Worm (Caenorhabditis elegans): ENCODE results near the gene cdc-48.2.

The cdc-48.2 gene

ce11 chrII:8143278-8143931 is 5.1 kb downstream of the cdc-48.2 start, which contains the start of the genes ints-11 and rpl-10 (continued):
- TF ChIP-seq lsy-2 (tag; optimal IDR thresholded peaks at IDR 0.05) = peak; percentile 89 to 98
- TF ChIP-seq nhr-71 (tag; optimal IDR thresholded peaks at IDR 0.05) = peak; percentile 65
- peak; percentile 31 for TF ChIP-seq isw-1 (GFP tag; IDR thresholded peaks at IDR 0.05)
- TF ChIP-seq tbx-2 (tag; optimal IDR thresholded peaks at IDR 0.05) = peak; percentile 19
- peak in 1 of 6 experiments; percentile 33 for TF ChIP-seq elt-3 (tag; optimal IDR thresholded peaks at IDR 0.05)
- TF ChIP-seq C16A3.4 (tag; optimal IDR thresholded peaks at IDR 0.05) = peak; percentile 59
- TF ChIP-seq pag-3 (tag; optimal IDR thresholded peaks at IDR 0.05; ENCODE audit: borderline replicate concordance, insufficient read depth) = no peak
- peak; percentile 12 for TF ChIP-seq lin-13 (GFP tag; optimal IDR thresholded peaks at IDR 0.05)
- no peak for TF ChIP-seq vab-15 (tag; optimal IDR thresholded peaks at IDR 0.05)
- TF ChIP-seq ces-1 (GFP tag; optimal IDR thresholded peaks at IDR 0.05) = no peak
- no peak for TF ChIP-seq jun-1 (tag; optimal IDR thresholded peaks at IDR 0.05)
- TF ChIP-seq nhr-237 (tag; optimal IDR thresholded peaks at IDR 0.05) = no peak
- TF ChIP-seq mep-1 (tag; optimal IDR thresholded peaks at IDR 0.05) = peak; percentile 72
- TF ChIP-seq nhr-19 (GFP tag; conservative IDR thresholded peaks at IDR 0.05) = 0 out of 2 replicates have a peak, but pooled peaks have one; percentile 23
- TF ChIP-seq mab-9 (GFP tag; IDR thresholded peaks at IDR 0.05) = no peak
- peak; percentile 73 for TF ChIP-seq snu-23 (GFP tag; optimal IDR thresholded peaks at IDR 0.05)
- TF ChIP-seq fkh-4 (tag; optimal IDR thresholded peaks at IDR 0.05; ENCODE audit: borderline replicate concordance) = no peak
- no peak for TF ChIP-seq egl-27 (tag; optimal IDR thresholded peaks at IDR 0.05)
- TF ChIP-seq ceh-90 (tag; optimal IDR thresholded peaks at IDR 0.05) = no peak

- no peak for TF ChIP-seq unc-62 (GFP tag; optimal IDR thresholded peaks at IDR 0.05)
- no peak for TF ChIP-seq efl-1 (optimal IDR thresholded peaks at IDR 0.05)
- peak in 1 of 2 experiments; percentile 75 for TF ChIP-seq efl-1 (GFP tag; optimal IDR thresholded peaks at IDR 0.05 in 1 of 2)
- TF ChIP-seq lsy-2 (tag; optimal IDR thresholded peaks at IDR 0.05) = peak in 1 of 2 experiments; percentile 43
- TF ChIP-seq nhr-19 (GFP tag; conservative IDR thresholded peaks at IDR 0.05) = no peak
- TF ChIP-seq lin-14 (GFP tag; optimal IDR thresholded peaks at IDR 0.05) = no peak
Measured at ce11 chrII:8144543-8144942, 6.2 kb downstream of the cdc-48.2 start, which contains the start of gene F10B5.2. F10B5.2 (plus strand) TSS chrII:8144762.

ce11 chrII:8149930-8150329 is 11.6 kb downstream of the cdc-48.2 start, which contains the start of gene F10B5.3:
F10B5.3 (minus strand) TSS chrII:8150030.
- no peak for TF ChIP-seq ceh-63 (GFP tag; optimal IDR thresholded peaks at IDR 0.05)
- no peak for TF ChIP-seq ztf-11 (tag; optimal IDR thresholded peaks at IDR 0.05)
- no peak for TF ChIP-seq nhr-71 (tag; optimal IDR thresholded peaks at IDR 0.05)
- no peak for TF ChIP-seq fkh-8 (tag; optimal IDR thresholded peaks at IDR 0.05)
- TF ChIP-seq Y116A8C.19 (tag; optimal IDR thresholded peaks at IDR 0.05; ENCODE audit: borderline replicate concordance) = no peak
- TF ChIP-seq ets-5 (GFP tag; IDR thresholded peaks at IDR 0.05) = no peak
- no peak for TF ChIP-seq dpl-1 (GFP tag; optimal IDR thresholded peaks at IDR 0.05)
- TF ChIP-seq mep-1 (tag; optimal IDR thresholded peaks at IDR 0.05) = no peak
- TF ChIP-seq nhr-84 (tag; optimal IDR thresholded peaks at IDR 0.05) = no peak
- no peak for TF ChIP-seq swsn-7 (tag; optimal IDR thresholded peaks at IDR 0.05)

ce11 chrII:8152711-8153325 is 14.5 kb downstream of the cdc-48.2 start:
- TF ChIP-seq nhr-11 (tag; optimal IDR thresholded peaks at IDR 0.05) (no peak), aly-2 (tag; optimal IDR thresholded peaks at IDR 0.05) (no peak), ceh-88 (GFP tag; IDR thresholded peaks at IDR 0.05) (no peak), lir-3 (tag; optimal IDR thresholded peaks at IDR 0.05; ENCODE audit: poor library complexity) (no peak), lin-39 (tag; optimal IDR thresholded peaks at IDR 0.05) (no peak), irx-1 (tag; optimal IDR thresholded peaks at IDR 0.05) (no peak), mdl-1 (tag; optimal IDR thresholded peaks at IDR 0.05) (no peak), nhr-20 (tag; optimal IDR thresholded peaks at IDR 0.05) (no peak), nhr-71 (tag; optimal IDR thresholded peaks at IDR 0.05) (no peak), grh-1 (GFP tag; IDR thresholded peaks at IDR 0.05) (no peak), unc-98 (GFP tag; IDR thresholded peaks at IDR 0.05) (no peak), nhr-85 (tag) (no peak), fkh-10 (GFP tag; optimal IDR thresholded peaks at IDR 0.05) (peak; percentile 44), ces-1 (GFP tag; optimal IDR thresholded peaks at IDR 0.05) (peak; percentile 11)

Measured in whole organism, L1 larva.